Fruit fly (Drosophila melanogaster) whole organism, embryonic: Measurements from ENCODE around the gene CG7557.
A peak's percentile ranks its signal among the peaks of the same experiment; 100 is the strongest.

Source experiments
- Aef1 ChIP-seq: fragments of 200-800 bp; sonication (Bioruptor generic); IDR thresholded peaks from 3 replicates; pipeline ENCODE4 v1.3.6; 2022; ENCODE audit warnings: missing biosample characterization, missing genetic modification characterization
- Atf3 ChIP-seq: fragments of 200-800 bp; sonication (Bioruptor generic); optimal IDR thresholded peaks from 3 replicates; lab custom pipeline; 2016; ENCODE audit warnings: missing biosample characterization, missing genetic modification characterization
- CG10959 ChIP-seq: fragments of 200-800 bp; sonication (Bioruptor generic); IDR thresholded peaks from 2 replicates; pipeline ENCODE4 v1.3.6; 2022; ENCODE audit warnings: missing biosample characterization, missing genetic modification characterization
- CG11695 ChIP-seq: fragments of 200-800 bp; sonication (Bioruptor generic); IDR thresholded peaks from 3 replicates; pipeline ENCODE4 v1.3.6; 2022; ENCODE audit warnings: missing biosample characterization, missing genetic modification characterization
- CG13296 ChIP-seq: fragments of 200-800 bp; sonication (Bioruptor generic); optimal IDR thresholded peaks from 3 replicates; lab custom pipeline; 2018; ENCODE audit warnings: missing biosample characterization, mild to moderate bottlenecking, missing genetic modification characterization
- CG15514 ChIP-seq: fragments of 200-800 bp; sonication (Bioruptor generic); optimal IDR thresholded peaks from 3 replicates; lab custom pipeline; 2017; ENCODE audit warnings: missing biosample characterization, missing genetic modification characterization, mild to moderate bottlenecking, moderate library complexity, missing genetic modification reagents
- CG16779 ChIP-seq: fragments of 200-800 bp; sonication (Bioruptor generic); IDR thresholded peaks from 2 replicates; pipeline ENCODE4 v1.3.6; 2022; ENCODE audit warnings: missing biosample characterization, missing genetic modification characterization
- CG16863 ChIP-seq: fragments of 200-800 bp; sonication (Bioruptor generic); optimal IDR thresholded peaks from 3 replicates; lab custom pipeline; 2016; ENCODE audit warnings: missing biosample characterization, missing genetic modification characterization
- CG2875 ChIP-seq: fragments of 200-800 bp; sonication (Bioruptor generic); optimal IDR thresholded peaks from 2 replicates; lab custom pipeline; 2017; ENCODE audit warnings: missing biosample characterization, mild to moderate bottlenecking, missing genetic modification characterization, missing genetic modification reagents
- CG31365 ChIP-seq: fragments of 200-800 bp; sonication (Bioruptor generic); optimal IDR thresholded peaks from 2 replicates; lab custom pipeline; 2018; ENCODE audit warnings: missing biosample characterization, mild to moderate bottlenecking, missing genetic modification characterization
- CG34224 ChIP-seq: fragments of 200-800 bp; sonication (Bioruptor generic); IDR thresholded peaks from 3 replicates; pipeline ENCODE4 v1.3.6; 2022; ENCODE audit warnings: missing biosample characterization, missing genetic modification characterization; ENCODE audit not compliant: partially characterized antibody
- CG4328 ChIP-seq: fragments of 200-800 bp; sonication (Bioruptor generic); optimal IDR thresholded peaks from 3 replicates; lab custom pipeline; 2017; ENCODE audit warnings: missing biosample characterization, missing genetic modification reagents, missing genetic modification characterization
- CG4617 ChIP-seq: fragments of 200-800 bp; sonication (Bioruptor generic); optimal IDR thresholded peaks from 3 replicates; lab custom pipeline; 2016; ENCODE audit warnings: missing biosample characterization, missing genetic modification characterization, borderline replicate concordance
- CG6175 ChIP-seq: fragments of 200-800 bp; sonication (Bioruptor generic); IDR thresholded peaks from 3 replicates; pipeline ENCODE4 v1.3.6; 2022; ENCODE audit warnings: missing biosample characterization, missing genetic modification characterization
- CG7556 ChIP-seq: fragments of 200-800 bp; sonication (Bioruptor generic); optimal IDR thresholded peaks from 2 replicates; lab custom pipeline; 2017; ENCODE audit warnings: missing biosample characterization, mild to moderate bottlenecking, missing genetic modification characterization
- CG9215 ChIP-seq: fragments of 200-800 bp; sonication (Bioruptor generic); IDR thresholded peaks from 2 replicates; pipeline ENCODE4 v1.3.6; 2022; ENCODE audit warnings: missing biosample characterization, missing genetic modification characterization
- Dad ChIP-seq: fragments of 200-800 bp; sonication (Bioruptor generic); optimal IDR thresholded peaks from 3 replicates; lab custom pipeline; 2016; ENCODE audit warnings: missing biosample characterization, missing genetic modification characterization
- Dip3 ChIP-seq: fragments of 200-800 bp; sonication (Bioruptor generic); optimal IDR thresholded peaks from 3 replicates; lab custom pipeline; 2016; ENCODE audit warnings: missing biosample characterization, missing genetic modification characterization
- ERR ChIP-seq: fragments of 200-800 bp; sonication (Bioruptor generic); optimal IDR thresholded peaks from 2 replicates; lab custom pipeline; 2016; ENCODE audit warnings: missing biosample characterization, missing genetic modification characterization
- HLH3B ChIP-seq: fragments of 200-800 bp; sonication (Bioruptor generic); IDR thresholded peaks from 2 replicates; pipeline ENCODE4 v1.3.6; 2022; ENCODE audit warnings: missing biosample characterization, missing genetic modification characterization
- HLH4C ChIP-seq: fragments of 200-800 bp; sonication (Bioruptor generic); IDR thresholded peaks from 3 replicates; pipeline ENCODE4 v1.3.6; 2022; ENCODE audit warnings: missing biosample characterization, missing genetic modification characterization; ENCODE audit not compliant: partially characterized antibody
- Hmr ChIP-seq: fragments of 200-800 bp; sonication (Bioruptor generic); optimal IDR thresholded peaks from 3 replicates; lab custom pipeline; 2017; ENCODE audit warnings: mild to moderate bottlenecking, missing biosample characterization, missing genetic modification reagents, missing genetic modification characterization
- Kr ChIP-seq: fragments of 200-800 bp; sonication (Bioruptor generic); optimal IDR thresholded peaks from 2 replicates; lab custom pipeline; 2017; ENCODE audit warnings: missing biosample characterization, mild to moderate bottlenecking, missing genetic modification characterization
- Mes4 ChIP-seq: fragments of 200-800 bp; sonication (Bioruptor generic); optimal IDR thresholded peaks from 2 replicates; lab custom pipeline; 2016; ENCODE audit warnings: missing biosample characterization, missing genetic modification characterization
- Rfx ChIP-seq: fragments of 200-800 bp; sonication (Bioruptor generic); IDR thresholded peaks from 2 replicates; pipeline ENCODE4 v1.3.6; 2022; ENCODE audit warnings: missing biosample characterization, missing genetic modification characterization
- Stat92E ChIP-seq, 3 experiments: fragments of >200 bp in 2 of 3; fragments of 200-800 bp in 1 of 3; sonication (Bioruptor generic) in 1 of 3; optimal IDR thresholded peaks; 2 replicates each; lab custom pipeline; 2017 to 2019; ENCODE audit warnings: missing biosample characterization in 3 of 3, missing genetic modification characterization in 3 of 3, mild to moderate bottlenecking in 1 of 3, moderate library complexity in 1 of 3
- Tbp ChIP-seq: fragments of >200 bp; optimal IDR thresholded peaks from 2 replicates; lab custom pipeline; 2018; ENCODE audit warnings: missing biosample characterization, missing genetic modification characterization
- Vsx1 ChIP-seq: fragments of 200-800 bp; sonication (Bioruptor generic); optimal IDR thresholded peaks from 2 replicates; lab custom pipeline; 2017; ENCODE audit warnings: missing biosample characterization, mild to moderate bottlenecking, missing genetic modification characterization, missing genetic modification reagents
- bbx ChIP-seq: fragments of 200-800 bp; sonication (Bioruptor generic); IDR thresholded peaks from 2 replicates; pipeline ENCODE4 v1.3.6; 2022; ENCODE audit warnings: missing biosample characterization, missing genetic modification characterization; ENCODE audit not compliant: partially characterized antibody
- btn ChIP-seq: fragments of 200-800 bp; sonication (Bioruptor generic); optimal IDR thresholded peaks from 2 replicates; lab custom pipeline; 2016; ENCODE audit warnings: missing biosample characterization, missing genetic modification characterization
- croc ChIP-seq: fragments of 200-800 bp; sonication (Bioruptor generic); conservative IDR thresholded peaks from 3 replicates; pipeline ENCODE4 v1.3.6; 2022; ENCODE audit warnings: missing biosample characterization, missing genetic modification characterization
- gem ChIP-seq: fragments of 200-800 bp; sonication (Bioruptor generic); optimal IDR thresholded peaks from 2 replicates; lab custom pipeline; 2019; ENCODE audit warnings: missing biosample characterization, mild to moderate bottlenecking, missing genetic modification characterization, moderate library complexity
- hb ChIP-seq: fragments of 200-800 bp; sonication (Bioruptor generic); IDR thresholded peaks from 3 replicates; pipeline ENCODE4 v1.3.6; 2022; ENCODE audit warnings: missing biosample characterization, missing genetic modification characterization; ENCODE audit not compliant: partially characterized antibody
- ind ChIP-seq: fragments of 200-800 bp; sonication (Bioruptor generic); optimal IDR thresholded peaks from 3 replicates; lab custom pipeline; 2016; ENCODE audit warnings: missing biosample characterization, missing genetic modification characterization
- mirr ChIP-seq: fragments of 200-800 bp; sonication (Bioruptor generic); optimal IDR thresholded peaks from 3 replicates; lab custom pipeline; 2018; ENCODE audit warnings: missing biosample characterization, mild to moderate bottlenecking, missing genetic modification characterization
- nerfin-1 ChIP-seq: fragments of 200-800 bp; sonication (Bioruptor generic); optimal IDR thresholded peaks from 3 replicates; lab custom pipeline; 2019; ENCODE audit warnings: missing biosample characterization, mild to moderate bottlenecking, missing genetic modification characterization, moderate library complexity
- pan ChIP-seq, 4 experiments: fragments of >200 bp in 3 of 4; fragments of 200-800 bp in 1 of 4; sonication (Bioruptor generic) in 1 of 4; optimal IDR thresholded peaks in 3 of 4; IDR thresholded peaks in 1 of 4; 2 replicates each; pipeline versions ENCODE4 v1.3.6 to Lab custom; 2017 to 2022; ENCODE audit warnings: missing biosample characterization in 2 of 4, missing genetic modification characterization in 2 of 4, mixed read lengths in 1 of 4
- prd ChIP-seq, 3 experiments: fragments of >200 bp in 2 of 3; fragments of 200-800 bp in 1 of 3; sonication (Bioruptor generic) in 1 of 3; optimal IDR thresholded peaks in 2 of 3; IDR thresholded peaks in 1 of 3; 2 replicates in 2 of 3; 3 replicates in 1 of 3; pipeline versions ENCODE4 v1.3.6 to Lab custom; 2017 to 2022; ENCODE audit warnings: missing biosample characterization in 1 of 3, missing genetic modification characterization in 1 of 3
- run ChIP-seq: fragments of 200-800 bp; sonication (Bioruptor generic); optimal IDR thresholded peaks from 3 replicates; lab custom pipeline; 2018; ENCODE audit warnings: missing biosample characterization, mild to moderate bottlenecking, missing genetic modification characterization
- sd ChIP-seq: fragments of 200-800 bp; sonication (Bioruptor generic); optimal IDR thresholded peaks from 3 replicates; lab custom pipeline; 2018; ENCODE audit warnings: missing biosample characterization, mild to moderate bottlenecking, missing genetic modification characterization, moderate library complexity
- slp2 ChIP-seq: fragments of 200-800 bp; sonication (Bioruptor generic); optimal IDR thresholded peaks from 2 replicates; lab custom pipeline; 2016; ENCODE audit warnings: missing biosample characterization, missing genetic modification characterization
- sr ChIP-seq: fragments of 200-800 bp; sonication (Bioruptor generic); IDR thresholded peaks from 3 replicates; pipeline ENCODE4 v1.3.6; 2022; ENCODE audit warnings: missing biosample characterization, missing genetic modification characterization
- ssp ChIP-seq: fragments of 200-800 bp; sonication (Bioruptor generic); IDR thresholded peaks from 2 replicates; pipeline ENCODE4 v1.3.6; 2022; ENCODE audit warnings: missing biosample characterization, missing genetic modification characterization
- sug ChIP-seq: fragments of 200-800 bp; optimal IDR thresholded peaks from 2 replicates; lab custom pipeline; 2019; ENCODE audit warnings: missing biosample characterization, mild to moderate bottlenecking, missing genetic modification characterization, moderate library complexity
- tap ChIP-seq: fragments of 200-800 bp; optimal IDR thresholded peaks from 3 replicates; lab custom pipeline; 2019; ENCODE audit warnings: missing biosample characterization, mild to moderate bottlenecking, missing genetic modification characterization, moderate library complexity
- usp ChIP-seq: fragments of >200 bp; optimal IDR thresholded peaks from 2 replicates; lab custom pipeline; 2017; ENCODE audit warnings: missing biosample characterization, missing genetic modification characterization
- vfl ChIP-seq: fragments of 200-800 bp; sonication (Bioruptor generic); optimal IDR thresholded peaks from 2 replicates; lab custom pipeline; 2016; ENCODE audit warnings: missing biosample characterization, missing genetic modification characterization
- yki ChIP-seq: fragments of >200 bp; optimal IDR thresholded peaks from 3 replicates; lab custom pipeline; 2018

CG7557 gene

DNA sequence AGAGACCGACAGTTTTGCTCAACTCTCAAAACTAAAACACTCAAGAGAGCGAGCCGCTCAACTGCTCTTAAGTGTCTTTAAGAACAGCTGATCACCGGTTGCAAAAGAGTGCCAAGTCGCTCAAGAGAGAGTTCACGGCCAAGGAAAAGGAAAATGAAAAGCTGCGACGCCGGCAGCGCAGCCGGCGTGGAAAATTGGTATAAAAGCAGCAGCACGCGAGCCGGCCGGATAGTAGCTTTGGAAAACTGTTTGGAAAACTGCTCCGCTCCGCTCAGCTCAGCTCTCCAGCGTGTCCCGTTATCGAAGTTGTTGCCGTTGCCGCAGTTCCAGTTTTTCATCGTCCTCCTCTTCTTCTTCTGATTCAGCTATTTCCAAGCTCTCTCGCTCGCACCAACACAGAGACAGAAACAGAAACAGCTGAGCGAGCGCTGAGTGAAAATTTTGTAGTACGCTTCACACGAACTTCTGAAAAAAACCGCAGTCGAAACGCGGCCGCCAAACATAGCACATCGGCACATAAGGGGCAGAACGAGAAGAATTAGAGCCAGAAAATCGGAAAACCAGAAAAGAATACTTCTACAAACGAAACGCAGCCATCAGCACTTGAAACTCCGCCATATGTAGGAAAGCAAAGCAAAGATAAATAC lies 42.5 kb downstream of the CG7557 start, which contains the start of gene chrb (continued):
- TF ChIP-seq Vsx1 = peak; percentile 47
- peak; percentile 36 for TF ChIP-seq Dad (GFP tag; lab: Kevin White, UChicago)
- no peak for TF ChIP-seq CG7556
- no peak for TF ChIP-seq CG4617 (GFP tag; lab: Kevin White, UChicago)
- TF ChIP-seq run = peak; percentile 41
- 0 out of 3 replicates have a peak, but pooled peaks have one; percentile 13 for TF ChIP-seq CG6175 (GFP tag; lab: Robert Waterston, UW)
- peak; percentile 77 for TF ChIP-seq CG34224 (GFP tag; lab: Robert Waterston, UW)
- TF ChIP-seq sug = peak; percentile 37
- peak; percentile 65 for TF ChIP-seq sd (tag; lab: Kevin White, UChicago)
- TF ChIP-seq CG2875 (GFP tag; lab: Kevin White, UChicago) = peak; percentile 62
- TF ChIP-seq Aef1 (GFP tag; lab: Robert Waterston, UW) = no peak
- peak in 1 of 3 experiments; percentile 74 for TF ChIP-seq Stat92E (GFP tag; optimal IDR thresholded peaks at IDR 0.05; lab: Kevin White, UChicago)
- no peak for TF ChIP-seq ERR (GFP tag; lab: Kevin White, UChicago)
- TF ChIP-seq Rfx (GFP tag; lab: Robert Waterston, UW) = peak; percentile 39; the same call in 1 of the 2 replicates
- TF ChIP-seq CG16779 (GFP tag; lab: Robert Waterston, UW) = peak; percentile 74; the same call in 1 of the 2 replicates
- TF ChIP-seq sr (GFP tag; lab: Robert Waterston, UW) = peak; percentile 52; the same call in 1 of the 3 replicates
- TF ChIP-seq tap (tag; lab: Kevin White, UChicago) = no peak
- peak; percentile 63 for TF ChIP-seq CG16863
- TF ChIP-seq hb (GFP tag; lab: Robert Waterston, UW) = no peak
- peak; percentile 40 for TF ChIP-seq slp2 (GFP tag; lab: Kevin White, UChicago)
- TF ChIP-seq croc (GFP tag; lab: Robert Waterston, UW) = no peak
- TF ChIP-seq CG10959 = no peak
- no peak for TF ChIP-seq gem (tag; lab: Kevin White, UChicago)
- no peak for TF ChIP-seq Kr (GFP tag; lab: Kevin White, UChicago)
- peak; percentile 40; the same call in 1 of the 3 replicates for TF ChIP-seq HLH4C (GFP tag; lab: Robert Waterston, UW)
- TF ChIP-seq Atf3 (GFP tag; lab: Kevin White, UChicago) = no peak
- peak; percentile 42 for TF ChIP-seq CG4328 (GFP tag; lab: Kevin White, UChicago)
- TF ChIP-seq yki (lab: Kevin White, UChicago) = peak; percentile 9
- peak; percentile 67 for TF ChIP-seq CG13296
- TF ChIP-seq HLH3B (GFP tag; lab: Robert Waterston, UW) = peak; percentile 39; the same call in 1 of the 2 replicates
- TF ChIP-seq Dip3 (GFP tag; lab: Kevin White, UChicago) = no peak
- TF ChIP-seq Mes4 (GFP tag; lab: Kevin White, UChicago) = peak; percentile 50
- TF ChIP-seq prd (optimal IDR thresholded peaks at IDR 0.05; lab: Kevin White, UChicago) = no peak
- no peak for TF ChIP-seq prd (GFP tag; IDR thresholded peaks at IDR 0.05; lab: Robert Waterston, UW)
- no peak for TF ChIP-seq pan (optimal IDR thresholded peaks at IDR 0.05; lab: Kevin White, UChicago)
- no peak for TF ChIP-seq pan (GFP tag; optimal IDR thresholded peaks at IDR 0.05 in 1 of 2, IDR thresholded peaks at IDR 0.05 in 1 of 2)
- no peak for TF ChIP-seq usp
- TF ChIP-seq Hmr (GFP tag; lab: Kevin White, UChicago) = peak; percentile 54
- TF ChIP-seq mirr = peak; percentile 50
- TF ChIP-seq nerfin-1 = peak; percentile 58
- TF ChIP-seq Tbp (GFP tag; lab: Kevin White, UChicago) = peak; percentile 29
- no peak for TF ChIP-seq CG9215
- TF ChIP-seq ind = no peak
- peak; percentile 41; the same call in 1 of the 3 replicates for TF ChIP-seq CG11695 (GFP tag; lab: Robert Waterston, UW)
- TF ChIP-seq vfl (GFP tag; lab: Kevin White, UChicago) = peak; percentile 21
- peak; percentile 77 for TF ChIP-seq btn
- TF ChIP-seq CG31365 (tag; lab: Kevin White, UChicago) = peak; percentile 2
- TF ChIP-seq CG15514 (GFP tag; lab: Kevin White, UChicago) = peak; percentile 53
- peak; percentile 80 for TF ChIP-seq bbx (GFP tag; lab: Robert Waterston, UW)
- TF ChIP-seq ssp (GFP tag; lab: Robert Waterston, UW) = no peak
